Fruit fly (Drosophila melanogaster) whole organism, embryonic: ENCODE measurements around the gene vir-1.

ENCODE experiments used
- Awh ChIP-seq: fragments of 200-800 bp; sonication (Bioruptor generic); IDR thresholded peaks from 2 replicates; pipeline ENCODE4, ENCODE4 v1.3.6; 2022; ENCODE audit warnings: missing biosample characterization, missing genetic modification characterization
- Bgb ChIP-seq: fragments of 200-800 bp; sonication (Bioruptor generic); IDR thresholded peaks from 2 replicates; pipeline ENCODE4 v1.3.6; 2022; ENCODE audit warnings: missing biosample characterization, missing genetic modification characterization; ENCODE audit not compliant: partially characterized antibody
- Blimp-1 ChIP-seq: fragments of 200-800 bp; sonication (Bioruptor generic); optimal IDR thresholded peaks from 3 replicates; lab custom pipeline; 2018; ENCODE audit warnings: missing biosample characterization, missing genetic modification characterization, mild to moderate bottlenecking, moderate library complexity, missing genetic modification reagents
- CG1024 ChIP-seq: fragments of 200-800 bp; sonication (Bioruptor generic); IDR thresholded peaks from 2 replicates; pipeline ENCODE4 v1.3.6; 2022; ENCODE audit warnings: missing biosample characterization, missing genetic modification characterization
- CG11696 ChIP-seq: fragments of 200-800 bp; sonication (Bioruptor generic); IDR thresholded peaks from 2 replicates; pipeline ENCODE4 v1.3.6; 2022; ENCODE audit warnings: missing biosample characterization, missing genetic modification characterization
- CG15601 ChIP-seq: fragments of 200-800 bp; sonication (Bioruptor generic); optimal IDR thresholded peaks from 3 replicates; lab custom pipeline; 2019; ENCODE audit warnings: missing biosample characterization, mild to moderate bottlenecking, missing genetic modification characterization, moderate library complexity
- CG15696 ChIP-seq: fragments of 200-800 bp; sonication (Bioruptor generic); optimal IDR thresholded peaks from 2 replicates; lab custom pipeline; 2019; ENCODE audit warnings: missing biosample characterization, mild to moderate bottlenecking, missing genetic modification characterization, moderate library complexity
- CG16815 ChIP-seq: fragments of 200-800 bp; sonication (Bioruptor generic); optimal IDR thresholded peaks from 3 replicates; lab custom pipeline; 2017; ENCODE audit warnings: missing biosample characterization, mild to moderate bottlenecking, missing genetic modification characterization
- CG18619 ChIP-seq: fragments of 200-800 bp; sonication (Bioruptor generic); optimal IDR thresholded peaks from 3 replicates; lab custom pipeline; 2017; ENCODE audit warnings: missing biosample characterization, mild to moderate bottlenecking, missing genetic modification characterization
- CG31224 ChIP-seq: fragments of 200-800 bp; sonication (Bioruptor generic); IDR thresholded peaks from 2 replicates; pipeline ENCODE4 v1.3.6; 2022; ENCODE audit warnings: missing biosample characterization, missing genetic modification characterization
- CG3163 ChIP-seq: fragments of 200-800 bp; sonication (Bioruptor generic); optimal IDR thresholded peaks from 3 replicates; lab custom pipeline; 2016; ENCODE audit warnings: missing biosample characterization, missing genetic modification characterization
- CG34224 ChIP-seq: fragments of 200-800 bp; sonication (Bioruptor generic); IDR thresholded peaks from 3 replicates; pipeline ENCODE4 v1.3.6; 2022; ENCODE audit warnings: missing biosample characterization, missing genetic modification characterization; ENCODE audit not compliant: partially characterized antibody
- CG43689 ChIP-seq: fragments of 200-800 bp; sonication (Bioruptor generic); IDR thresholded peaks from 2 replicates; pipeline ENCODE4 v1.3.6; 2022; ENCODE audit warnings: missing biosample characterization, missing genetic modification characterization
- CG4404 ChIP-seq: fragments of 200-800 bp; sonication (Bioruptor generic); IDR thresholded peaks from 2 replicates; pipeline ENCODE4 v1.3.6; 2022; ENCODE audit warnings: missing biosample characterization, missing genetic modification characterization
- CG4424 ChIP-seq: fragments of 200-800 bp; sonication (Bioruptor generic); optimal IDR thresholded peaks from 3 replicates; lab custom pipeline; 2016; ENCODE audit warnings: missing biosample characterization, missing genetic modification characterization
- CG4707 ChIP-seq: fragments of 200-800 bp; sonication (Bioruptor generic); optimal IDR thresholded peaks from 2 replicates; lab custom pipeline; 2018; ENCODE audit warnings: missing biosample characterization, mild to moderate bottlenecking, missing genetic modification characterization, moderate library complexity
- CG6654 ChIP-seq: fragments of 200-800 bp; sonication (Bioruptor generic); optimal IDR thresholded peaks from 2 replicates; lab custom pipeline; 2017; ENCODE audit warnings: missing biosample characterization, mild to moderate bottlenecking, missing genetic modification characterization
- CG9876 ChIP-seq: fragments of 200-800 bp; sonication (Bioruptor generic); optimal IDR thresholded peaks from 2 replicates; lab custom pipeline; 2016; ENCODE audit warnings: missing biosample characterization, missing genetic modification characterization
- D19A ChIP-seq: fragments of 200-800 bp; optimal IDR thresholded peaks from 3 replicates; lab custom pipeline; 2019; ENCODE audit warnings: missing biosample characterization, mild to moderate bottlenecking, missing genetic modification characterization, moderate library complexity
- D19B ChIP-seq: fragments of 200-800 bp; sonication (Bioruptor generic); optimal IDR thresholded peaks from 2 replicates; lab custom pipeline; 2017; ENCODE audit warnings: missing biosample characterization, mild to moderate bottlenecking, missing genetic modification characterization
- Deaf1 ChIP-seq: fragments of 200-800 bp; optimal IDR thresholded peaks from 3 replicates; lab custom pipeline; 2019; ENCODE audit warnings: missing biosample characterization, mild to moderate bottlenecking, missing genetic modification characterization, moderate library complexity
- Doc2 ChIP-seq: fragments of 200-800 bp; sonication (Bioruptor generic); IDR thresholded peaks from 2 replicates; pipeline ENCODE4 v1.3.6; 2022; ENCODE audit warnings: missing biosample characterization, missing genetic modification characterization
- Drgx ChIP-seq: fragments of 200-800 bp; sonication (Bioruptor generic); IDR thresholded peaks from 2 replicates; pipeline ENCODE4 v1.3.6; 2022; ENCODE audit warnings: missing biosample characterization, missing genetic modification characterization
- ERR ChIP-seq: fragments of 200-800 bp; sonication (Bioruptor generic); optimal IDR thresholded peaks from 2 replicates; lab custom pipeline; 2016; ENCODE audit warnings: missing biosample characterization, missing genetic modification characterization
- Ets97D ChIP-seq: fragments of 200-800 bp; sonication (Bioruptor generic); optimal IDR thresholded peaks from 3 replicates; lab custom pipeline; 2016; ENCODE audit warnings: missing biosample characterization, missing genetic modification characterization
- H15 ChIP-seq: fragments of 200-800 bp; sonication (Bioruptor generic); IDR thresholded peaks from 3 replicates; pipeline ENCODE4 v1.3.6; 2022; ENCODE audit warnings: missing biosample characterization, missing genetic modification characterization
- HLH3B ChIP-seq: fragments of 200-800 bp; sonication (Bioruptor generic); IDR thresholded peaks from 2 replicates; pipeline ENCODE4 v1.3.6; 2022; ENCODE audit warnings: missing biosample characterization, missing genetic modification characterization
- HLH54F ChIP-seq: fragments of 200-800 bp; sonication (Bioruptor generic); optimal IDR thresholded peaks from 3 replicates; lab custom pipeline; 2016; ENCODE audit warnings: missing biosample characterization, missing genetic modification characterization
- Jarid2 ChIP-seq: fragments of 200-800 bp; sonication (Bioruptor generic); optimal IDR thresholded peaks from 3 replicates; lab custom pipeline; 2017; ENCODE audit warnings: mild to moderate bottlenecking, missing biosample characterization, missing genetic modification reagents, missing genetic modification characterization
- Lpt ChIP-seq: fragments of >200 bp; optimal IDR thresholded peaks from 2 replicates; lab custom pipeline; 2018; ENCODE audit warnings: missing biosample characterization, missing genetic modification characterization
- Mrtf ChIP-seq: fragments of 200-800 bp; sonication (Bioruptor generic); IDR thresholded peaks from 3 replicates; pipeline ENCODE4 v1.3.6; 2022; ENCODE audit warnings: missing biosample characterization, missing genetic modification characterization
- Nf-YB ChIP-seq: fragments of 200-800 bp; sonication (Bioruptor generic); optimal IDR thresholded peaks from 3 replicates; lab custom pipeline; 2019; ENCODE audit warnings: missing biosample characterization, mild to moderate bottlenecking, missing genetic modification characterization, moderate library complexity
- Oli ChIP-seq: fragments of 200-800 bp; sonication (Bioruptor generic); optimal IDR thresholded peaks from 2 replicates; lab custom pipeline; 2018; ENCODE audit warnings: missing biosample characterization, mild to moderate bottlenecking, missing genetic modification characterization, moderate library complexity
- Scr ChIP-seq: fragments of 200-800 bp; sonication (Bioruptor generic); IDR thresholded peaks from 2 replicates; pipeline ENCODE4 v1.3.6; 2022; ENCODE audit warnings: missing biosample characterization, missing genetic modification characterization; ENCODE audit not compliant: partially characterized antibody
- Spps ChIP-seq: fragments of 200-800 bp; sonication (Bioruptor generic); optimal IDR thresholded peaks from 2 replicates; lab custom pipeline; 2018; ENCODE audit warnings: missing biosample characterization, mild to moderate bottlenecking, missing genetic modification characterization
- bowl ChIP-seq: fragments of 200-800 bp; sonication (Bioruptor generic); IDR thresholded peaks from 2 replicates; pipeline ENCODE4 v1.3.6; 2022; ENCODE audit warnings: missing biosample characterization, missing genetic modification characterization
- dmrt99B ChIP-seq: fragments of 200-800 bp; sonication (Bioruptor generic); optimal IDR thresholded peaks from 2 replicates; lab custom pipeline; 2018; ENCODE audit warnings: missing biosample characterization, mild to moderate bottlenecking, missing genetic modification characterization, moderate library complexity
- emc ChIP-seq: fragments of 200-800 bp; sonication (Bioruptor generic); optimal IDR thresholded peaks from 2 replicates; lab custom pipeline; 2016; ENCODE audit warnings: missing biosample characterization, missing genetic modification characterization
- fd64A ChIP-seq: fragments of 200-800 bp; sonication (Bioruptor generic); optimal IDR thresholded peaks from 3 replicates; lab custom pipeline; 2018; ENCODE audit warnings: missing biosample characterization, mild to moderate bottlenecking, missing genetic modification characterization
- ham ChIP-seq: fragments of 200-800 bp; sonication (Bioruptor generic); IDR thresholded peaks from 2 replicates; pipeline ENCODE4 v1.3.6; 2022; ENCODE audit warnings: missing biosample characterization, missing genetic modification characterization
- hkb ChIP-seq, 2 experiments: fragments of 200-800 bp in 1 of 2; fragments of >200 bp in 1 of 2; sonication (Bioruptor generic) in 1 of 2; IDR thresholded peaks in 1 of 2; optimal IDR thresholded peaks in 1 of 2; 2 replicates each; pipeline versions ENCODE4 v1.3.6 to Lab custom; 2017 to 2022; ENCODE audit warnings: missing biosample characterization in 1 of 2, missing genetic modification characterization in 1 of 2
- lbe ChIP-seq: fragments of 200-800 bp; sonication (Bioruptor generic); optimal IDR thresholded peaks from 2 replicates; lab custom pipeline; 2016; ENCODE audit warnings: missing biosample characterization, mild to moderate bottlenecking, missing genetic modification characterization
- lilli ChIP-seq: fragments of 200-800 bp; sonication (Bioruptor generic); optimal IDR thresholded peaks from 3 replicates; lab custom pipeline; 2016; ENCODE audit warnings: missing biosample characterization, missing genetic modification characterization
- onecut ChIP-seq: fragments of 200-800 bp; sonication (Bioruptor generic); IDR thresholded peaks from 2 replicates; pipeline ENCODE4 v1.3.6; 2022; ENCODE audit warnings: missing biosample characterization, missing genetic modification characterization
- pzg ChIP-seq: fragments of 200-800 bp; sonication (Bioruptor generic); optimal IDR thresholded peaks from 3 replicates; lab custom pipeline; 2018; ENCODE audit warnings: missing biosample characterization, mild to moderate bottlenecking, missing genetic modification characterization, moderate library complexity
- rib ChIP-seq: fragments of 200-800 bp; sonication (Bioruptor generic); IDR thresholded peaks from 2 replicates; pipeline ENCODE4 v1.3.6; 2022; ENCODE audit warnings: missing biosample characterization, missing genetic modification characterization
- salm ChIP-seq: fragments of 200-800 bp; sonication (Bioruptor generic); optimal IDR thresholded peaks from 2 replicates; lab custom pipeline; 2018; ENCODE audit warnings: missing biosample characterization, mild to moderate bottlenecking, missing genetic modification characterization
- sug ChIP-seq: fragments of 200-800 bp; optimal IDR thresholded peaks from 2 replicates; lab custom pipeline; 2019; ENCODE audit warnings: missing biosample characterization, mild to moderate bottlenecking, missing genetic modification characterization, moderate library complexity
- tio ChIP-seq: fragments of 200-800 bp; sonication (Bioruptor generic); optimal IDR thresholded peaks from 2 replicates; lab custom pipeline; 2017; ENCODE audit warnings: missing biosample characterization, missing genetic modification characterization, inconsistent platforms
- trh ChIP-seq: fragments of 200-800 bp; sonication (Bioruptor generic); optimal IDR thresholded peaks from 2 replicates; lab custom pipeline; 2016; ENCODE audit warnings: missing biosample characterization, missing genetic modification characterization
- tx ChIP-seq: fragments of 200-800 bp; sonication (Bioruptor generic); optimal IDR thresholded peaks from 2 replicates; lab custom pipeline; 2016; ENCODE audit warnings: missing biosample characterization, missing genetic modification characterization
- usp ChIP-seq: fragments of >200 bp; optimal IDR thresholded peaks from 2 replicates; lab custom pipeline; 2017; ENCODE audit warnings: missing biosample characterization, missing genetic modification characterization

The vir-1 gene

dm6 chr2L:12463037-12463436 is 39.8 kb upstream of the vir-1 start (continued):
- TF ChIP-seq HLH3B (GFP tag; lab: Robert Waterston, UW) (no peak), ERR (GFP tag; lab: Kevin White, UChicago) (no peak), Jarid2 (GFP tag; lab: Kevin White, UChicago) (no peak), lilli (GFP tag; lab: Kevin White, UChicago) (no peak), trh (GFP tag; lab: Kevin White, UChicago) (no peak), D19B (GFP tag; lab: Kevin White, UChicago) (no peak), tx (GFP tag; lab: Kevin White, UChicago) (no peak), CG4424 (GFP tag; lab: Kevin White, UChicago) (no peak), Drgx (GFP tag; lab: Robert Waterston, UW) (no peak), salm (no peak), Mrtf (GFP tag; lab: Robert Waterston, UW) (no peak), Deaf1 (tag; lab: Kevin White, UChicago) (no peak), bowl (GFP tag; lab: Robert Waterston, UW) (no peak), HLH54F (no peak), fd64A (peak; percentile 63), usp (GFP tag; lab: Kevin White, UChicago) (no peak), CG31224 (GFP tag; lab: Robert Waterston, UW) (no peak), Scr (GFP tag; lab: Robert Waterston, UW) (no peak), CG34224 (GFP tag; lab: Robert Waterston, UW) (no peak), CG18619 (GFP tag; lab: Kevin White, UChicago) (no peak), Oli (tag; lab: Kevin White, UChicago) (no peak), sug (tag; lab: Kevin White, UChicago) (peak; percentile 65), H15 (no peak), CG3163 (no peak), CG15601 (peak; percentile 28), Awh (GFP tag; lab: Robert Waterston, UW) (no peak), ham (GFP tag; lab: Robert Waterston, UW) (no peak), lbe (GFP tag; lab: Kevin White, UChicago) (no peak), CG4707 (GFP tag; lab: Kevin White, UChicago) (peak; percentile 25), Doc2 (no peak), Lpt (no peak), pzg (GFP tag; lab: Kevin White, UChicago) (no peak), CG6654 (GFP tag; lab: Kevin White, UChicago) (no peak), Bgb (GFP tag; lab: Robert Waterston, UW) (no peak), emc (GFP tag; lab: Kevin White, UChicago) (no peak), hkb (optimal IDR thresholded peaks at IDR 0.05; lab: Kevin White, UChicago) (no peak), hkb (GFP tag; IDR thresholded peaks at IDR 0.05; lab: Robert Waterston, UW) (no peak; the same call in 1 of the 2 replicates), CG15696 (tag; lab: Kevin White, UChicago) (no peak), rib (GFP tag; lab: Robert Waterston, UW) (0 out of 2 replicates have a peak, but pooled peaks have one; percentile 35), Nf-YB (GFP tag; lab: Kevin White, UChicago) (no peak), onecut (GFP tag; lab: Robert Waterston, UW) (no peak; the same call in 1 of the 2 replicates), Ets97D (GFP tag; lab: Kevin White, UChicago) (no peak), CG4404 (GFP tag; lab: Robert Waterston, UW) (no peak), Blimp-1 (GFP tag; lab: Kevin White, UChicago) (peak; percentile 26), dmrt99B (tag; lab: Kevin White, UChicago) (no peak), tio (GFP tag; lab: Kevin White, UChicago) (no peak), CG1024 (0 out of 2 replicates have a peak, but pooled peaks have one; percentile 3), CG11696 (GFP tag; lab: Robert Waterston, UW) (no peak; the same call in 1 of the 2 replicates), CG16815 (no peak), Spps (no peak), D19A (tag; lab: Kevin White, UChicago) (no peak), CG9876 (GFP tag; lab: Kevin White, UChicago) (no peak), CG43689 (no peak)
